Fruit fly (Drosophila melanogaster) whole organism, pupa: ENCODE results near the gene Ance-2.

Experiments used
- CG14655 ChIP-seq: fragments of 200-800 bp; sonication (Bioruptor generic); optimal IDR thresholded peaks from 3 replicates; lab custom pipeline; 2017; ENCODE audit warnings: mild to moderate bottlenecking, missing biosample characterization, missing genetic modification reagents, missing genetic modification characterization
- CG32121 ChIP-seq: fragments of 200-800 bp; sonication (Bioruptor generic); IDR thresholded peaks from 2 replicates; pipeline ENCODE4 v1.3.6; 2022; ENCODE audit warnings: missing biosample characterization, missing genetic modification characterization
- CG34367 ChIP-seq: fragments of 200-800 bp; sonication (Bioruptor generic); optimal IDR thresholded peaks from 2 replicates; lab custom pipeline; 2018; ENCODE audit warnings: missing biosample characterization, mild to moderate bottlenecking, missing genetic modification characterization
- CG4496 ChIP-seq: fragments of 200-800 bp; sonication (Bioruptor generic); IDR thresholded peaks from 3 replicates; pipeline ENCODE4 v1.3.6; 2022; ENCODE audit warnings: missing biosample characterization, missing genetic modification characterization
- CG9948 ChIP-seq: fragments of 200-800 bp; sonication (Bioruptor generic); optimal IDR thresholded peaks from 2 replicates; lab custom pipeline; 2018; ENCODE audit warnings: missing biosample characterization, mild to moderate bottlenecking, missing genetic modification characterization, moderate library complexity
- D1 ChIP-seq: fragments of 200-800 bp; sonication (Bioruptor generic); optimal IDR thresholded peaks from 2 replicates; lab custom pipeline; 2018; ENCODE audit warnings: missing biosample characterization, mild to moderate bottlenecking, missing genetic modification characterization, moderate library complexity
- EcR ChIP-seq: fragments of 200-800 bp; sonication (Bioruptor generic); optimal IDR thresholded peaks from 3 replicates; lab custom pipeline; 2019; ENCODE audit warnings: missing biosample characterization, missing genetic modification characterization, mild to moderate bottlenecking, moderate library complexity, missing genetic modification reagents
- Pif1A ChIP-seq: fragments of 200-800 bp; sonication (Bioruptor generic); optimal IDR thresholded peaks from 3 replicates; lab custom pipeline; 2016; ENCODE audit warnings: missing biosample characterization, missing genetic modification characterization
- fd96Ca ChIP-seq: fragments of 200-800 bp; sonication (Bioruptor generic); IDR thresholded peaks from 3 replicates; pipeline ENCODE4 v1.3.6; 2022; ENCODE audit warnings: missing biosample characterization, missing genetic modification characterization

- TF ChIP-seq CG4496 (GFP tag; lab: Robert Waterston, UW) (no peak), D1 (no peak), fd96Ca (GFP tag; lab: Robert Waterston, UW) (no peak), CG14655 (GFP tag; lab: Kevin White, UChicago) (no peak), EcR (GFP tag; lab: Kevin White, UChicago) (no peak), CG32121 (GFP tag; lab: Robert Waterston, UW) (no peak), CG34367 (no peak), Pif1A (GFP tag; lab: Kevin White, UChicago) (no peak), CG9948 (tag; lab: Kevin White, UChicago) (no peak)
Measured at dm6 chr2L:13892826-13893225, 16.3 kb upstream of the Ance-2 start.
